Worm (Caenorhabditis elegans) whole organism, L2 larva: ENCODE measurements around the gene Y37E11B.10.
"Not testable (repeated sequence)": the region's sequence is repeated elsewhere in the genome, so short reads cannot be mapped to it uniquely, and the experiment has no call there.

Experiments used
- aly-2 ChIP-seq: fragments of 150-350 bp; optimal IDR thresholded peaks from 2 replicates; lab custom pipeline; 2014; ENCODE audit warnings: missing biosample characterization, missing genetic modification characterization
- dmd-4 ChIP-seq: sonication (generic microtip); optimal IDR thresholded peaks from 2 replicates; lab custom pipeline; 2017; ENCODE audit warnings: missing biosample characterization, missing genetic modification characterization
- egl-27 ChIP-seq: sonication (generic microtip); optimal IDR thresholded peaks from 3 replicates; lab custom pipeline; 2017; ENCODE audit warnings: missing biosample characterization, missing genetic modification reagents, missing genetic modification characterization
- elt-1 ChIP-seq: fragments of 150-350 bp; optimal IDR thresholded peaks from 2 replicates; lab custom pipeline; 2014; ENCODE audit warnings: missing biosample characterization, missing genetic modification characterization
- elt-3 ChIP-seq: sonication (generic microtip); optimal IDR thresholded peaks from 2 replicates; lab custom pipeline; 2017; ENCODE audit warnings: missing biosample characterization, missing genetic modification characterization
- lin-11 ChIP-seq: fragments of 150-350 bp; sonication (generic microtip); optimal IDR thresholded peaks from 2 replicates; lab custom pipeline; 2014; ENCODE audit warnings: missing biosample characterization, missing genetic modification characterization, inconsistent platforms, mixed read lengths
- lin-13 ChIP-seq: fragments of 150-350 bp; optimal IDR thresholded peaks from 2 replicates; lab custom pipeline; 2014; ENCODE audit warnings: missing biosample characterization, missing genetic modification reagents, missing genetic modification characterization
- lin-39 ChIP-seq: fragments of 150-350 bp; optimal IDR thresholded peaks from 2 replicates; lab custom pipeline; 2014; ENCODE audit warnings: missing biosample characterization, missing genetic modification reagents, missing genetic modification characterization
- lsy-2 ChIP-seq, 2 experiments: fragments of 150-350 bp in 1 of 2; sonication (generic microtip) in 1 of 2; optimal IDR thresholded peaks; 2 replicates each; lab custom pipeline; 2014 to 2017; ENCODE audit warnings: missing biosample characterization in 2 of 2, missing genetic modification characterization in 2 of 2
- nhr-77 ChIP-seq: fragments of 150-350 bp; optimal IDR thresholded peaks from 2 replicates; lab custom pipeline; 2014; ENCODE audit warnings: missing biosample characterization, missing genetic modification characterization
- snpc-4 ChIP-seq: fragments of 150-350 bp; optimal IDR thresholded peaks from 2 replicates; lab custom pipeline; 2014; ENCODE audit warnings: missing biosample characterization, missing genetic modification characterization
- unc-39 ChIP-seq: fragments of 150-350 bp; optimal IDR thresholded peaks from 2 replicates; lab custom pipeline; 2014; ENCODE audit warnings: missing biosample characterization, missing genetic modification characterization
- unc-62 ChIP-seq: fragments of 150-350 bp; optimal IDR thresholded peaks from 2 replicates; lab custom pipeline; 2014; ENCODE audit warnings: missing biosample characterization, missing genetic modification reagents, missing genetic modification characterization
- zag-1 ChIP-seq: fragments of 150-350 bp; optimal IDR thresholded peaks from 2 replicates; lab custom pipeline; 2014; ENCODE audit warnings: missing biosample characterization, missing genetic modification characterization

- TF ChIP-seq elt-1 (tag; lab: Kevin White, UChicago); egl-27; nhr-77 (tag; lab: Kevin White, UChicago); zag-1 (tag; lab: Kevin White, UChicago); lin-39 (tag; lab: Kevin White, UChicago); aly-2 (tag; lab: Kevin White, UChicago); snpc-4 (tag; lab: Kevin White, UChicago); lsy-2 (tag; optimal IDR thresholded peaks at IDR 0.05; lab: Kevin White, UChicago); dmd-4 (tag; lab: Kevin White, UChicago); unc-39 (tag; lab: Kevin White, UChicago); lin-13 (GFP tag; lab: Kevin White, UChicago); elt-3 (tag; lab: Kevin White, UChicago); unc-62; lin-11 (tag; lab: Kevin White, UChicago): not testable (repeated sequence)
Observed at ce11 chrIV:3582806-3583205, 23.5 kb downstream of the Y37E11B.10 start, which contains the start of gene blos-7.
